Worm (Caenorhabditis elegans) whole organism, early embryonic: ENCODE results near the gene Y43F8C.3.

Experiments
- B0310.2 ChIP-seq: sonication (generic microtip); optimal IDR thresholded peaks from 2 replicates; lab custom pipeline; 2016; ENCODE audit warnings: mild to moderate bottlenecking, missing genetic modification characterization, missing compliant biosample characterization
- F13C5.2 ChIP-seq: sonication (generic microtip); optimal IDR thresholded peaks from 2 replicates; lab custom pipeline; 2017; ENCODE audit warnings: mild to moderate bottlenecking, missing genetic modification characterization, inconsistent platforms, missing compliant biosample characterization
- aly-1 ChIP-seq: sonication (generic microtip); optimal IDR thresholded peaks from 2 replicates; lab custom pipeline; 2016; ENCODE audit warnings: missing genetic modification characterization, missing compliant biosample characterization
- ama-1 ChIP-seq: fragments of 150-350 bp; optimal IDR thresholded peaks from 2 replicates; lab custom pipeline; 2014
- ceh-13 ChIP-seq: fragments of 200-800 bp; sonication (Bioruptor generic); optimal IDR thresholded peaks from 2 replicates; lab custom pipeline; 2018; ENCODE audit warnings: mild to moderate bottlenecking, missing genetic modification characterization, missing compliant biosample characterization
- ceh-36 ChIP-seq: sonication (generic microtip); optimal IDR thresholded peaks from 2 replicates; lab custom pipeline; 2016; ENCODE audit warnings: missing genetic modification characterization, inconsistent platforms, missing compliant biosample characterization
- ets-7 ChIP-seq: sonication (generic microtip); optimal IDR thresholded peaks from 2 replicates; lab custom pipeline; 2016; ENCODE audit warnings: missing genotype, missing genetic modification characterization, missing compliant biosample characterization
- flt-1 ChIP-seq: fragments of 200-800 bp; sonication (Bioruptor generic); IDR thresholded peaks from 2 replicates; pipeline ENCODE4 v1.3.6; 2022; ENCODE audit warnings: missing genetic modification characterization, missing compliant biosample characterization
- hmbx-1 ChIP-seq: sonication (generic microtip); optimal IDR thresholded peaks from 2 replicates; lab custom pipeline; 2016; ENCODE audit warnings: mild to moderate bottlenecking, missing genetic modification characterization, missing compliant biosample characterization
- hmg-4 ChIP-seq: fragments of 200-800 bp; sonication (Bioruptor generic); optimal IDR thresholded peaks from 2 replicates; lab custom pipeline; 2018; ENCODE audit warnings: mild to moderate bottlenecking, missing genetic modification characterization, missing compliant biosample characterization
- hnd-1 ChIP-seq: sonication (generic microtip); optimal IDR thresholded peaks from 2 replicates; lab custom pipeline; 2016; ENCODE audit warnings: missing genetic modification characterization, missing compliant biosample characterization
- pes-1 ChIP-seq: fragments of 200-800 bp; sonication (Bioruptor generic); IDR thresholded peaks from 2 replicates; pipeline ENCODE4 v1.3.6; 2022; ENCODE audit warnings: missing genetic modification reagents, missing genetic modification characterization, missing compliant biosample characterization
- scrt-1 ChIP-seq: fragments of 200-800 bp; sonication (Bioruptor generic); IDR thresholded peaks from 2 replicates; pipeline ENCODE4 v1.3.6; 2022; ENCODE audit warnings: missing genetic modification characterization, missing compliant biosample characterization
- sea-1 ChIP-seq: fragments of 200-800 bp; sonication (Bioruptor generic); conservative IDR thresholded peaks from 2 replicates; pipeline ENCODE4 v1.3.6; 2022; ENCODE audit warnings: missing genetic modification characterization, missing compliant biosample characterization
- tbx-11 ChIP-seq: fragments of 200-800 bp; sonication (Bioruptor generic); IDR thresholded peaks from 2 replicates; pipeline ENCODE4 v1.3.6; 2022; ENCODE audit warnings: missing genetic modification characterization, missing compliant biosample characterization
- tbx-37 ChIP-seq: fragments of 200-800 bp; sonication (Bioruptor generic); conservative IDR thresholded peaks from 2 replicates; pipeline ENCODE4 v1.3.6; 2022; ENCODE audit warnings: missing genetic modification reagents, missing genetic modification characterization, missing compliant biosample characterization
- tra-4 ChIP-seq: sonication (generic microtip); optimal IDR thresholded peaks from 2 replicates; lab custom pipeline; 2017; ENCODE audit warnings: missing genetic modification characterization, missing compliant biosample characterization

Y43F8C.3 gene

ce11 chrV:19664574-19664973 lies 42.1 kb upstream of the Y43F8C.3 start:
- TF ChIP-seq tbx-11 (GFP tag; lab: Robert Waterston, UW) (no peak), ceh-36 (peak; percentile 71)

- no peak for TF ChIP-seq tra-4 (tag; lab: Kevin White, UChicago)
- TF ChIP-seq flt-1 (GFP tag; lab: Robert Waterston, UW) = no peak
- no peak for TF ChIP-seq ceh-36
- TF ChIP-seq ets-7 (tag; lab: Kevin White, UChicago) = no peak
- TF ChIP-seq ama-1 = no peak
- no peak for TF ChIP-seq ceh-13 (GFP tag; lab: Kevin White, UChicago)
- no peak for TF ChIP-seq hmg-4 (GFP tag; lab: Kevin White, UChicago)
- no peak for TF ChIP-seq hmbx-1
- TF ChIP-seq hnd-1 (tag; lab: Kevin White, UChicago) = no peak
- TF ChIP-seq tbx-11 (GFP tag; lab: Robert Waterston, UW) = no peak
- TF ChIP-seq scrt-1 (GFP tag; lab: Robert Waterston, UW) = no peak
- TF ChIP-seq B0310.2 (tag; lab: Kevin White, UChicago) = no peak
- TF ChIP-seq F13C5.2 (tag; lab: Kevin White, UChicago) = no peak
- TF ChIP-seq pes-1 = no peak
- TF ChIP-seq aly-1 = no peak
- TF ChIP-seq sea-1 (GFP tag; lab: Robert Waterston, UW) = no peak
- TF ChIP-seq tbx-37 (GFP tag; lab: Robert Waterston, UW) = no peak
These were observed 32.7 kb upstream of the Y43F8C.3 start, which contains the start of gene dmd-3 for ce11 chrV:19655151-19655550. Gene dmd-3, minus strand, starts transcription at chrV:19655251.

ce11 chrV:19645572-19646155 lies 23.2 kb upstream of the Y43F8C.3 start, which contains the start of gene Y43F8C.9:
Gene Y43F8C.9, plus strand, starts transcription at chrV:19646105.
- TF ChIP-seq ets-7 (tag; lab: Kevin White, UChicago) = no peak

- no peak for TF ChIP-seq flt-1 (GFP tag; lab: Robert Waterston, UW)
- TF ChIP-seq tbx-11 (GFP tag; lab: Robert Waterston, UW) = no peak
- TF ChIP-seq ets-7 (tag; lab: Kevin White, UChicago) = no peak
These were observed 21.5 kb upstream of the Y43F8C.3 start, which contains the start of the genes Y43F8C.7 and mrps-28 for ce11 chrV:19643903-19644302. Gene Y43F8C.7, minus strand, starts transcription at chrV:19644030. Gene mrps-28, plus strand, starts transcription at chrV:19644239.

ce11 chrV:19643015-19643414 lies 20.6 kb upstream of the Y43F8C.3 start:
- TF ChIP-seq scrt-1 (GFP tag; lab: Robert Waterston, UW) (peak; percentile 99), aly-1 (peak; percentile 99), ceh-13 (GFP tag; lab: Kevin White, UChicago) (peak; percentile 99), sea-1 (GFP tag; lab: Robert Waterston, UW) (peak; percentile 99), B0310.2 (tag; lab: Kevin White, UChicago) (peak; percentile 98), pes-1 (peak; percentile 98), ets-7 (tag; lab: Kevin White, UChicago) (peak; percentile 95), ceh-36 (peak; percentile 98), hmg-4 (GFP tag; lab: Kevin White, UChicago) (peak; percentile 99), hmbx-1 (peak; percentile 93), tbx-37 (GFP tag; lab: Robert Waterston, UW) (peak; percentile 98), tra-4 (tag; lab: Kevin White, UChicago) (peak; percentile 94), F13C5.2 (tag; lab: Kevin White, UChicago) (peak; percentile 100), tbx-11 (GFP tag; lab: Robert Waterston, UW) (peak; percentile 99), ama-1 (peak; percentile 15), flt-1 (GFP tag; lab: Robert Waterston, UW) (peak; percentile 99), hnd-1 (tag; lab: Kevin White, UChicago) (peak; percentile 93)

ce11 chrV:19640808-19641207 lies 18.4 kb upstream of the Y43F8C.3 start, which contains the start of gene Y43F8C.6:
Gene Y43F8C.6, minus strand, starts transcription at chrV:19640908.
- no peak for TF ChIP-seq ets-7 (tag; lab: Kevin White, UChicago)

- TF ChIP-seq tbx-37 (GFP tag; lab: Robert Waterston, UW) = no peak
- TF ChIP-seq ceh-36 = no peak
- TF ChIP-seq tbx-11 (GFP tag; lab: Robert Waterston, UW) = no peak
- TF ChIP-seq F13C5.2 (tag; lab: Kevin White, UChicago) = no peak
- TF ChIP-seq hmg-4 (GFP tag; lab: Kevin White, UChicago) = no peak
- no peak for TF ChIP-seq flt-1 (GFP tag; lab: Robert Waterston, UW)
- TF ChIP-seq scrt-1 (GFP tag; lab: Robert Waterston, UW) = no peak
- TF ChIP-seq ama-1 = no peak
- no peak for TF ChIP-seq ets-7 (tag; lab: Kevin White, UChicago)
- TF ChIP-seq B0310.2 (tag; lab: Kevin White, UChicago) = no peak
- TF ChIP-seq ceh-13 (GFP tag; lab: Kevin White, UChicago) = no peak
- no peak for TF ChIP-seq hnd-1 (tag; lab: Kevin White, UChicago)
- TF ChIP-seq hmbx-1 = no peak
These were observed 15.5 kb upstream of the Y43F8C.3 start for ce11 chrV:19637890-19638289.

- TF ChIP-seq F13C5.2 (tag; lab: Kevin White, UChicago) (no peak), aly-1 (no peak), hnd-1 (tag; lab: Kevin White, UChicago) (no peak), ama-1 (no peak), scrt-1 (GFP tag; lab: Robert Waterston, UW) (no peak), ceh-36 (no peak), hmg-4 (GFP tag; lab: Kevin White, UChicago) (no peak), tbx-11 (GFP tag; lab: Robert Waterston, UW) (no peak), hmbx-1 (no peak), ceh-13 (GFP tag; lab: Kevin White, UChicago) (no peak), flt-1 (GFP tag; lab: Robert Waterston, UW) (no peak), ets-7 (tag; lab: Kevin White, UChicago) (no peak), tra-4 (tag; lab: Kevin White, UChicago) (no peak), tbx-37 (GFP tag; lab: Robert Waterston, UW) (no peak), pes-1 (no peak)
These were observed 13.8 kb upstream of the Y43F8C.3 start for ce11 chrV:19636194-19636584.
